Worm (Caenorhabditis elegans): ENCODE data around the gene Y66C5A.1.

ce11 chrX:14491103-14491502, 35.8 kb upstream of the Y66C5A.1 start:
- TF ChIP-seq nhr-77 (tag; optimal IDR thresholded peaks at IDR 0.05), result no peak
- no peak for TF ChIP-seq aly-2 (tag; optimal IDR thresholded peaks at IDR 0.05)
- TF ChIP-seq mdl-1 (tag; optimal IDR thresholded peaks at IDR 0.05), result no peak
- TF ChIP-seq lsy-2 (tag; optimal IDR thresholded peaks at IDR 0.05), result no peak
- no peak for TF ChIP-seq nhr-237 (tag; optimal IDR thresholded peaks at IDR 0.05)
- no peak for TF ChIP-seq ama-1 (optimal IDR thresholded peaks at IDR 0.05)
- no peak for TF ChIP-seq ceh-82 (tag; optimal IDR thresholded peaks at IDR 0.05)
- TF ChIP-seq nhr-23 (tag; optimal IDR thresholded peaks at IDR 0.05), result no peak
- no peak for TF ChIP-seq elt-1 (tag; optimal IDR thresholded peaks at IDR 0.05)
- TF ChIP-seq unc-62 (GFP tag; optimal IDR thresholded peaks at IDR 0.05), result no peak
- TF ChIP-seq unc-39 (tag; optimal IDR thresholded peaks at IDR 0.05), result no peak
